Worm (Caenorhabditis elegans) whole organism, young adult: ENCODE results near the gene puf-6.
"Not testable (repeated sequence)": the region's sequence is repeated elsewhere in the genome, so short reads cannot be mapped to it uniquely, and the experiment has no call there.

Experiments
- B0035.1 ChIP-seq: sonication (generic microtip); optimal IDR thresholded peaks from 2 replicates; lab custom pipeline; 2016; ENCODE audit warnings: missing genetic modification characterization, mild to moderate bottlenecking, missing compliant biosample characterization, missing genotype, missing genetic modification reagents
- B0261.1 ChIP-seq: sonication (generic microtip); optimal IDR thresholded peaks from 2 replicates; lab custom pipeline; 2016; ENCODE audit warnings: mild to moderate bottlenecking, missing genetic modification characterization, moderate library complexity, missing compliant biosample characterization
- B0336.3 ChIP-seq: fragments of 200-800 bp; sonication (Bioruptor generic); IDR thresholded peaks from 2 replicates; pipeline ENCODE4 v1.3.6; 2022; ENCODE audit warnings: missing genetic modification characterization, missing compliant biosample characterization
- D2030.7 ChIP-seq: fragments of 200-800 bp; sonication (Bioruptor generic); IDR thresholded peaks from 2 replicates; pipeline ENCODE4 v1.3.6; 2022; ENCODE audit warnings: missing genetic modification reagents, missing genetic modification characterization, missing compliant biosample characterization
- F22D6.2 ChIP-seq: sonication (generic microtip); optimal IDR thresholded peaks from 2 replicates; lab custom pipeline; 2016; ENCODE audit warnings: mild to moderate bottlenecking, missing genetic modification characterization, missing compliant biosample characterization
- F33H1.4 ChIP-seq: fragments of 200-800 bp; sonication (Bioruptor generic); IDR thresholded peaks from 2 replicates; pipeline ENCODE4 v1.3.6; 2022; ENCODE audit warnings: missing genetic modification reagents, missing genetic modification characterization, missing compliant biosample characterization
- F37B4.10 ChIP-seq: fragments of 200-800 bp; sonication (Bioruptor generic); IDR thresholded peaks from 2 replicates; pipeline ENCODE4 v1.3.6; 2022; ENCODE audit warnings: missing genetic modification characterization, missing compliant biosample characterization
- F39B2.1 ChIP-seq: fragments of 200-800 bp; sonication (Bioruptor generic); IDR thresholded peaks from 2 replicates; pipeline ENCODE4 v1.3.6; 2022; ENCODE audit warnings: missing genetic modification reagents, missing genetic modification characterization, missing compliant biosample characterization
- F55B11.4 ChIP-seq: sonication (generic microtip); optimal IDR thresholded peaks from 2 replicates; lab custom pipeline; 2016; ENCODE audit warnings: missing compliant biosample characterization, missing genetic modification characterization, borderline replicate concordance; ENCODE audit not compliant: insufficient read depth
- K12H6.12 ChIP-seq: fragments of 200-800 bp; sonication (Bioruptor generic); optimal IDR thresholded peaks from 2 replicates; lab custom pipeline; 2018; ENCODE audit warnings: mild to moderate bottlenecking, missing genetic modification characterization, missing compliant biosample characterization
- Y95B8A.8 ChIP-seq: fragments of 200-800 bp; sonication (Bioruptor generic); IDR thresholded peaks from 2 replicates; pipeline ENCODE4 v1.3.6; 2022; ENCODE audit warnings: missing genetic modification reagents, missing genetic modification characterization, missing compliant biosample characterization
- ama-1 ChIP-seq, 3 experiments: fragments of 150-350 bp in 1 of 3; sonication (generic microtip) in 2 of 3; optimal IDR thresholded peaks; 2 replicates each; lab custom pipeline; 2014 to 2018; ENCODE audit warnings: missing biosample characterization in 2 of 3, missing genetic modification characterization in 2 of 3, missing genetic modification reagents in 2 of 3
- attf-5 ChIP-seq: fragments of 200-800 bp; sonication (Bioruptor generic); optimal IDR thresholded peaks from 2 replicates; lab custom pipeline; 2018; ENCODE audit warnings: mild to moderate bottlenecking, missing genetic modification characterization, missing compliant biosample characterization
- bed-1 ChIP-seq: fragments of 200-800 bp; sonication (Bioruptor generic); IDR thresholded peaks from 2 replicates; pipeline ENCODE4 v1.3.6; 2022; ENCODE audit warnings: missing genetic modification reagents, missing genetic modification characterization, missing compliant biosample characterization
- ceh-58 ChIP-seq: fragments of 200-800 bp; sonication (Bioruptor generic); IDR thresholded peaks from 2 replicates; pipeline ENCODE4 v1.3.6; 2022; ENCODE audit warnings: missing genetic modification characterization, missing compliant biosample characterization
- ceh-79 ChIP-seq: sonication (generic microtip); optimal IDR thresholded peaks from 2 replicates; lab custom pipeline; 2017; ENCODE audit warnings: mild to moderate bottlenecking, missing genetic modification characterization, missing compliant biosample characterization
- ceh-91 ChIP-seq: fragments of 200-800 bp; sonication (Bioruptor generic); IDR thresholded peaks from 2 replicates; pipeline ENCODE4 v1.3.6; 2022; ENCODE audit warnings: missing genetic modification reagents, missing genetic modification characterization, missing compliant biosample characterization
- chd-7 ChIP-seq: sonication (generic microtip); optimal IDR thresholded peaks from 2 replicates; lab custom pipeline; 2016; ENCODE audit warnings: mild to moderate bottlenecking, missing genetic modification characterization, moderate library complexity, missing compliant biosample characterization
- dpl-1 ChIP-seq: fragments of 150-350 bp; optimal IDR thresholded peaks from 2 replicates; lab custom pipeline; 2014; ENCODE audit warnings: missing biosample characterization, missing genetic modification reagents, missing genetic modification characterization
- efl-1 ChIP-seq: fragments of 150-350 bp; optimal IDR thresholded peaks from 2 replicates; lab custom pipeline; 2014; ENCODE audit warnings: missing biosample characterization, missing genetic modification reagents, missing genetic modification characterization
- egl-44 ChIP-seq: fragments of 200-800 bp; sonication (Bioruptor generic); IDR thresholded peaks from 2 replicates; pipeline ENCODE4 v1.3.6; 2022; ENCODE audit warnings: missing genetic modification reagents, missing genetic modification characterization, missing compliant biosample characterization
- ets-4 ChIP-seq: fragments of 200-800 bp; sonication (Bioruptor generic); optimal IDR thresholded peaks from 2 replicates; lab custom pipeline; 2018; ENCODE audit warnings: mild to moderate bottlenecking, missing genetic modification characterization, missing compliant biosample characterization
- hmg-20 ChIP-seq: fragments of 200-800 bp; sonication (Bioruptor generic); IDR thresholded peaks from 2 replicates; pipeline ENCODE4 v1.3.6; 2022; ENCODE audit warnings: missing genetic modification reagents, missing genetic modification characterization, missing compliant biosample characterization
- hrde-1 ChIP-seq: sonication (generic microtip); optimal IDR thresholded peaks from 2 replicates; lab custom pipeline; 2016; ENCODE audit warnings: missing genetic modification characterization, mild to moderate bottlenecking, missing compliant biosample characterization, moderate library complexity, missing genotype, missing genetic modification reagents, borderline replicate concordance
- let-607 ChIP-seq, 2 experiments: fragments of 200-800 bp in 1 of 2; sonication (Bioruptor generic) in 1 of 2; sonication (generic microtip) in 1 of 2; optimal IDR thresholded peaks; 2 replicates each; lab custom pipeline; 2016 to 2018; ENCODE audit warnings: mild to moderate bottlenecking in 2 of 2, missing compliant biosample characterization in 2 of 2, missing genetic modification characterization in 2 of 2, moderate library complexity in 2 of 2, missing genotype in 1 of 2
- lin-35 ChIP-seq, 3 experiments: fragments of 150-350 bp in 2 of 3; sonication (generic microtip) in 1 of 3; optimal IDR thresholded peaks; 2 replicates each; lab custom pipeline; 2014 to 2018; ENCODE audit warnings: missing biosample characterization in 3 of 3, missing genetic modification characterization in 3 of 3, missing genetic modification reagents in 3 of 3
- lin-54 ChIP-seq: fragments of 200-800 bp; sonication (Bioruptor generic); optimal IDR thresholded peaks from 2 replicates; lab custom pipeline; 2018; ENCODE audit warnings: mild to moderate bottlenecking, missing genetic modification characterization, missing compliant biosample characterization
- lir-1 ChIP-seq: fragments of 200-800 bp; sonication (Bioruptor generic); conservative IDR thresholded peaks from 2 replicates; pipeline ENCODE4 v1.3.6; 2022; ENCODE audit warnings: missing genetic modification reagents, missing genetic modification characterization, missing compliant biosample characterization
- lsl-1 ChIP-seq: fragments of 200-800 bp; sonication (Bioruptor generic); optimal IDR thresholded peaks from 2 replicates; lab custom pipeline; 2018; ENCODE audit warnings: mild to moderate bottlenecking, missing genetic modification characterization, moderate library complexity, missing compliant biosample characterization
- madf-6 ChIP-seq: fragments of 200-800 bp; sonication (Bioruptor generic); IDR thresholded peaks from 2 replicates; pipeline ENCODE4 v1.3.6; 2022; ENCODE audit warnings: missing genetic modification reagents, missing genetic modification characterization, missing compliant biosample characterization
- mel-28 ChIP-seq: sonication (generic microtip); optimal IDR thresholded peaks from 2 replicates; lab custom pipeline; 2016; ENCODE audit warnings: borderline replicate concordance, mild to moderate bottlenecking, missing genetic modification characterization, missing compliant biosample characterization
- nhr-179 ChIP-seq: sonication (generic microtip); optimal IDR thresholded peaks from 2 replicates; lab custom pipeline; 2016; ENCODE audit warnings: mild to moderate bottlenecking, missing genetic modification characterization, missing compliant biosample characterization
- nhr-80 ChIP-seq: sonication (generic microtip); optimal IDR thresholded peaks from 2 replicates; lab custom pipeline; 2016; ENCODE audit warnings: missing genetic modification characterization, missing compliant biosample characterization
- nhr-90 ChIP-seq: sonication (generic microtip); optimal IDR thresholded peaks from 2 replicates; lab custom pipeline; 2016; ENCODE audit warnings: missing genotype, mild to moderate bottlenecking, missing genetic modification characterization, missing compliant biosample characterization
- pbrm-1 ChIP-seq: fragments of 200-800 bp; sonication (Bioruptor generic); IDR thresholded peaks from 2 replicates; pipeline ENCODE4 v1.3.6; 2022; ENCODE audit warnings: missing genetic modification reagents, missing genetic modification characterization, missing compliant biosample characterization
- snpc-4 ChIP-seq, 5 experiments: fragments of 150-350 bp in 1 of 5; sonication (generic microtip) in 4 of 5; optimal IDR thresholded peaks; 2 replicates each; lab custom pipeline; 2014 to 2018; ENCODE audit warnings: missing genetic modification characterization in 5 of 5, missing biosample characterization in 3 of 5, antibody characterized with exemption in 2 of 5, mild to moderate bottlenecking in 2 of 5, missing compliant biosample characterization in 2 of 5, missing genotype in 2 of 5, moderate library complexity in 2 of 5, missing genetic modification reagents in 1 of 5
- tbp1 ChIP-seq: fragments of 200-800 bp; sonication (Bioruptor generic); optimal IDR thresholded peaks from 2 replicates; lab custom pipeline; 2018; ENCODE audit warnings: mild to moderate bottlenecking, missing genetic modification characterization, missing compliant biosample characterization
- unc-62 ChIP-seq: fragments of 150-350 bp; optimal IDR thresholded peaks from 2 replicates; lab custom pipeline; 2014; ENCODE audit warnings: missing biosample characterization, missing genetic modification reagents, missing genetic modification characterization
- zim-3 ChIP-seq: sonication (generic microtip); optimal IDR thresholded peaks from 2 replicates; lab custom pipeline; 2017; ENCODE audit warnings: mild to moderate bottlenecking, missing genetic modification characterization, moderate library complexity, missing compliant biosample characterization

The puf-6 gene

ce11 chrII:13083752-13084214 lies 40.5 kb upstream of the puf-6 start, which contains the start of the genes Y81G3A.1 and gcn-2:
Y81G3A.1 (minus strand) TSS chrII:13083926.
gcn-2 (plus strand) TSS chrII:13084164.
- TF ChIP-seq unc-62 (GFP tag; lab: Kevin White, UChicago) (no peak), pbrm-1 (GFP tag; lab: Robert Waterston, UW) (no peak), lsl-1 (GFP tag; lab: Kevin White, UChicago) (no peak), nhr-179 (tag; lab: Kevin White, UChicago) (no peak), F39B2.1 (GFP tag; lab: Robert Waterston, UW) (no peak), efl-1 (GFP tag; lab: Kevin White, UChicago) (peak; percentile 76), mel-28 (tag; lab: Kevin White, UChicago) (no peak), dpl-1 (GFP tag; lab: Kevin White, UChicago) (peak; percentile 82), snpc-4 (GFP tag; optimal IDR thresholded peaks at IDR 0.05; lab: Kevin White, UChicago) (no peak), snpc-4 (tag; optimal IDR thresholded peaks at IDR 0.05; lab: Kevin White, UChicago) (peak in 1 of 4 experiments; percentile 11), ets-4 (GFP tag; lab: Kevin White, UChicago) (no peak), ceh-79 (tag; lab: Kevin White, UChicago) (no peak), hrde-1 (tag; lab: Kevin White, UChicago) (no peak), attf-5 (GFP tag; lab: Kevin White, UChicago) (no peak), F37B4.10 (no peak), lin-35 (GFP tag; optimal IDR thresholded peaks at IDR 0.05; lab: Kevin White, UChicago) (peak in 1 of 3 experiments; percentile 91), K12H6.12 (tag; lab: Kevin White, UChicago) (no peak), bed-1 (GFP tag; lab: Robert Waterston, UW) (no peak), madf-6 (GFP tag; lab: Robert Waterston, UW) (peak; percentile 42; the same call in 1 of the 2 replicates), F33H1.4 (GFP tag; lab: Robert Waterston, UW) (peak; percentile 14; the same call in 1 of the 2 replicates), F22D6.2 (tag; lab: Kevin White, UChicago) (no peak), lin-54 (GFP tag; lab: Kevin White, UChicago) (peak; percentile 88)

- not testable (repeated sequence) for TF ChIP-seq lir-1; madf-6 (GFP tag; lab: Robert Waterston, UW); tbp1 (GFP tag; lab: Kevin White, UChicago)
Observed at ce11 chrII:13082403-13082802, 39.2 kb upstream of the puf-6 start, which contains the start of gene Y81G3A.6. Y81G3A.6 (minus strand) TSS chrII:13082503.

- TF ChIP-seq ama-1 (optimal IDR thresholded peaks at IDR 0.05; lab: Kevin White, UChicago); ama-1 (GFP tag; optimal IDR thresholded peaks at IDR 0.05; lab: Kevin White, UChicago); F22D6.2 (tag; lab: Kevin White, UChicago); lir-1: not testable (repeated sequence)
Observed at ce11 chrII:13080607-13081006, 37.4 kb upstream of the puf-6 start, which contains the start of gene Y81G3A.2. Y81G3A.2 (plus strand) TSS chrII:13080907.

- TF ChIP-seq ceh-91 = no peak
- TF ChIP-seq nhr-80 = peak; percentile 65
- no peak for TF ChIP-seq hmg-20 (GFP tag; lab: Robert Waterston, UW)
- peak; percentile 16 for TF ChIP-seq unc-62 (GFP tag; lab: Kevin White, UChicago)
- no peak for TF ChIP-seq zim-3
- TF ChIP-seq K12H6.12 (tag; lab: Kevin White, UChicago) = no peak
Observed at ce11 chrII:13078848-13079428, 35.7 kb upstream of the puf-6 start, which contains the start of gene F42G4.6. F42G4.6 (plus strand) TSS chrII:13079378.

- TF ChIP-seq nhr-90 (tag; lab: Kevin White, UChicago) (peak; percentile 17), let-607 (tag; optimal IDR thresholded peaks at IDR 0.05; lab: Kevin White, UChicago) (peak in 1 of 2 experiments; percentile 46), B0336.3 (peak; percentile 49; the same call in 1 of the 2 replicates), chd-7 (no peak), ceh-58 (GFP tag; lab: Robert Waterston, UW) (no peak), egl-44 (GFP tag; lab: Robert Waterston, UW) (no peak), hmg-20 (GFP tag; lab: Robert Waterston, UW) (no peak), B0035.1 (tag; lab: Kevin White, UChicago) (no peak), Y95B8A.8 (GFP tag; lab: Robert Waterston, UW) (no peak), B0261.1 (tag; lab: Kevin White, UChicago) (no peak), F33H1.4 (GFP tag; lab: Robert Waterston, UW) (no peak), D2030.7 (GFP tag; lab: Robert Waterston, UW) (no peak), F55B11.4 (tag; lab: Kevin White, UChicago) (no peak)
Observed at ce11 chrII:13077746-13078145, 34.5 kb upstream of the puf-6 start.
